Worm (Caenorhabditis elegans) whole organism, L1 larva: ENCODE data around the gene C28F5.1.
A peak's percentile ranks its signal among the peaks of the same experiment; 100 is the strongest.

ENCODE experiments used
- C04F5.9 ChIP-seq: sonication (generic microtip); optimal IDR thresholded peaks from 2 replicates; lab custom pipeline; 2016; ENCODE audit warnings: missing genetic modification characterization, missing compliant biosample characterization
- Y116A8C.19 ChIP-seq: sonication (generic microtip); optimal IDR thresholded peaks from 2 replicates; lab custom pipeline; 2016; ENCODE audit warnings: missing compliant biosample characterization, missing genetic modification characterization, borderline replicate concordance
- ama-1 ChIP-seq: fragments of 150-350 bp; optimal IDR thresholded peaks from 2 replicates; lab custom pipeline; 2014
- blmp-1 ChIP-seq: fragments of 150-350 bp; optimal IDR thresholded peaks from 2 replicates; lab custom pipeline; 2014; ENCODE audit warnings: missing biosample characterization, missing genetic modification characterization
- ceh-82 ChIP-seq, 3 experiments: fragments of 150-350 bp in 1 of 3; sonication (generic microtip) in 2 of 3; optimal IDR thresholded peaks; 2 replicates each; lab custom pipeline; 2014 to 2017; ENCODE audit warnings: missing biosample characterization in 3 of 3, missing genetic modification characterization in 3 of 3
- dsc-1 ChIP-seq: sonication (generic microtip); optimal IDR thresholded peaks from 2 replicates; lab custom pipeline; 2016; ENCODE audit warnings: mild to moderate bottlenecking, missing genetic modification characterization, missing compliant biosample characterization
- efl-1 ChIP-seq, 4 experiments: fragments of 150-350 bp; optimal IDR thresholded peaks in 3 of 4; peaks in 1 of 4; 1 replicate in 1 of 4; 2 replicates in 3 of 4; lab custom pipeline; 2014; ENCODE audit warnings: missing biosample characterization in 2 of 4, missing genetic modification characterization in 2 of 4, missing genetic modification reagents in 2 of 4
- egl-13 ChIP-seq: sonication (generic microtip); optimal IDR thresholded peaks from 2 replicates; lab custom pipeline; 2016; ENCODE audit warnings: missing genotype, missing genetic modification reagents, missing genetic modification characterization, missing compliant biosample characterization
- elt-2 ChIP-seq: sonication (generic microtip); optimal IDR thresholded peaks from 2 replicates; lab custom pipeline; 2016; ENCODE audit warnings: missing genetic modification characterization, mild to moderate bottlenecking, inconsistent platforms, missing compliant biosample characterization, missing genetic modification reagents
- elt-3 ChIP-seq, 6 experiments: fragments of 150-350 bp in 1 of 6; sonication (generic microtip); optimal IDR thresholded peaks; 2 replicates each; lab custom pipeline; 2017 to 2018; ENCODE audit warnings: missing biosample characterization in 6 of 6, missing genetic modification characterization in 6 of 6, inconsistent platforms in 1 of 6
- fkh-8 ChIP-seq: sonication (generic microtip); optimal IDR thresholded peaks from 2 replicates; lab custom pipeline; 2016; ENCODE audit warnings: mild to moderate bottlenecking, missing genetic modification characterization, missing compliant biosample characterization
- fos-1 ChIP-seq: fragments of 150-350 bp; optimal IDR thresholded peaks from 2 replicates; lab custom pipeline; 2014; ENCODE audit warnings: missing biosample characterization, missing genetic modification characterization
- hlh-17 ChIP-seq: fragments of 200-800 bp; sonication (Bioruptor generic); optimal IDR thresholded peaks from 2 replicates; lab custom pipeline; 2018; ENCODE audit warnings: missing genetic modification characterization, mild to moderate bottlenecking, missing compliant biosample characterization, moderate library complexity, borderline replicate concordance
- hpl-2 ChIP-seq: fragments of 150-350 bp; optimal IDR thresholded peaks from 2 replicates; lab custom pipeline; 2014; ENCODE audit warnings: missing biosample characterization, missing genetic modification reagents, missing genetic modification characterization
- lin-13 ChIP-seq: fragments of 150-350 bp; optimal IDR thresholded peaks from 2 replicates; lab custom pipeline; 2014; ENCODE audit warnings: missing biosample characterization, missing genetic modification reagents, missing genetic modification characterization
- lin-14 ChIP-seq: fragments of 200-800 bp; sonication (Bioruptor generic); optimal IDR thresholded peaks from 2 replicates; lab custom pipeline; 2018; ENCODE audit warnings: mild to moderate bottlenecking, missing genetic modification characterization, moderate library complexity, missing compliant biosample characterization
- lin-15B ChIP-seq: fragments of 150-350 bp; sonication (generic microtip); optimal IDR thresholded peaks from 3 replicates; lab custom pipeline; 2014; ENCODE audit warnings: missing biosample characterization, missing genetic modification characterization
- lin-35 ChIP-seq, 2 experiments: fragments of 150-350 bp; optimal IDR thresholded peaks; 2 replicates each; lab custom pipeline; 2014; ENCODE audit warnings: missing biosample characterization in 2 of 2, missing genetic modification characterization in 2 of 2, missing genetic modification reagents in 2 of 2
- lir-3 ChIP-seq: sonication (generic microtip); optimal IDR thresholded peaks from 2 replicates; lab custom pipeline; 2016; ENCODE audit warnings: mild to moderate bottlenecking, missing genetic modification characterization, moderate library complexity, missing compliant biosample characterization; ENCODE audit not compliant: poor library complexity
- lsy-2 ChIP-seq, 2 experiments: fragments of 150-350 bp; optimal IDR thresholded peaks; 2 replicates each; lab custom pipeline; 2014; ENCODE audit warnings: missing biosample characterization in 2 of 2, missing genetic modification characterization in 2 of 2
- mab-9 ChIP-seq: fragments of 200-800 bp; sonication (Bioruptor generic); IDR thresholded peaks from 2 replicates; pipeline ENCODE4 v1.3.6; 2022; ENCODE audit warnings: missing genetic modification reagents, missing genetic modification characterization, missing compliant biosample characterization
- nhr-11 ChIP-seq: fragments of 150-350 bp; optimal IDR thresholded peaks from 2 replicates; lab custom pipeline; 2014; ENCODE audit warnings: missing biosample characterization, missing genetic modification characterization
- nhr-12 ChIP-seq: sonication (generic microtip); optimal IDR thresholded peaks from 2 replicates; lab custom pipeline; 2017; ENCODE audit warnings: missing biosample characterization, missing genetic modification characterization
- nhr-237 ChIP-seq: fragments of 150-350 bp; optimal IDR thresholded peaks from 2 replicates; lab custom pipeline; 2014; ENCODE audit warnings: missing biosample characterization, missing genetic modification characterization
- nhr-47 ChIP-seq: sonication (generic microtip); optimal IDR thresholded peaks from 2 replicates; lab custom pipeline; 2016; ENCODE audit warnings: mild to moderate bottlenecking, missing genetic modification characterization, moderate library complexity, missing compliant biosample characterization
- pag-3 ChIP-seq: sonication (generic microtip); optimal IDR thresholded peaks from 2 replicates; lab custom pipeline; 2017; ENCODE audit warnings: missing genetic modification characterization, mild to moderate bottlenecking, missing compliant biosample characterization, antibody characterized with exemption, borderline replicate concordance; ENCODE audit not compliant: insufficient read depth
- rnt-1 ChIP-seq: sonication (generic microtip); optimal IDR thresholded peaks from 2 replicates; lab custom pipeline; 2016; ENCODE audit warnings: mild to moderate bottlenecking, missing genetic modification characterization, moderate library complexity, missing compliant biosample characterization
- snu-23 ChIP-seq: sonication (generic microtip); optimal IDR thresholded peaks from 2 replicates; lab custom pipeline; 2016; ENCODE audit warnings: missing genetic modification characterization, missing compliant biosample characterization
- sox-4 ChIP-seq: sonication (generic microtip); optimal IDR thresholded peaks from 2 replicates; lab custom pipeline; 2016; ENCODE audit warnings: missing genetic modification characterization, missing compliant biosample characterization
- sptf-1 ChIP-seq: fragments of 150-350 bp; optimal IDR thresholded peaks from 2 replicates; lab custom pipeline; 2014; ENCODE audit warnings: missing biosample characterization, missing genetic modification characterization
- tbx-2 ChIP-seq: sonication (generic microtip); optimal IDR thresholded peaks from 2 replicates; lab custom pipeline; 2016; ENCODE audit warnings: missing genetic modification characterization, missing compliant biosample characterization
- unc-130 ChIP-seq: fragments of 150-350 bp; optimal IDR thresholded peaks from 2 replicates; lab custom pipeline; 2017; ENCODE audit warnings: missing biosample characterization, missing genetic modification characterization, inconsistent platforms
- unc-30 ChIP-seq: sonication (generic microtip); optimal IDR thresholded peaks from 2 replicates; lab custom pipeline; 2017; ENCODE audit warnings: missing biosample characterization, missing genetic modification characterization
- ztf-4 ChIP-seq: fragments of 150-350 bp; optimal IDR thresholded peaks from 2 replicates; lab custom pipeline; 2014; ENCODE audit warnings: missing biosample characterization, missing genetic modification characterization

Gene C28F5.1

ce11 chrII:7537603-7538230 is 32.6 kb downstream of the C28F5.1 start, which contains the start of gene nfi-1 (continued):
- TF ChIP-seq lin-13, result no peak
- TF ChIP-seq efl-1 (optimal IDR thresholded peaks at IDR 0.05; lab: Kevin White, UChicago), result peak; percentile 44 to 80
- TF ChIP-seq efl-1 (GFP tag; optimal IDR thresholded peaks at IDR 0.05 in 1 of 2; lab: Kevin White, UChicago), result peak; percentile 82 to 97
- TF ChIP-seq elt-3 (tag; optimal IDR thresholded peaks at IDR 0.05; lab: Kevin White, UChicago), result peak in 1 of 6 experiments; percentile 50
- peak; percentile 74 to 88 for TF ChIP-seq lin-35 (GFP tag; optimal IDR thresholded peaks at IDR 0.05; lab: Kevin White, UChicago)
- TF ChIP-seq rnt-1 (tag; lab: Kevin White, UChicago), result peak; percentile 72
- no peak for TF ChIP-seq fkh-8
- TF ChIP-seq lir-3 (tag; lab: Kevin White, UChicago), result peak; percentile 67
- TF ChIP-seq tbx-2 (tag; lab: Kevin White, UChicago), result peak; percentile 53
- TF ChIP-seq blmp-1, result peak; percentile 65
- TF ChIP-seq nhr-12, result no peak
- no peak for TF ChIP-seq hpl-2 (GFP tag; lab: Kevin White, UChicago)
- TF ChIP-seq unc-30 (tag; lab: Kevin White, UChicago), result no peak
- TF ChIP-seq snu-23 (GFP tag; lab: Kevin White, UChicago), result peak; percentile 60
- no peak for TF ChIP-seq ztf-4 (tag; lab: Kevin White, UChicago)
- TF ChIP-seq lin-15B (tag; lab: Kevin White, UChicago), result peak; percentile 67
- peak; percentile 75 to 97 for TF ChIP-seq lsy-2 (tag; optimal IDR thresholded peaks at IDR 0.05; lab: Kevin White, UChicago)
- TF ChIP-seq unc-130 (tag; lab: Kevin White, UChicago), result peak; percentile 55
- TF ChIP-seq, all 84 proteins: peak for 26

DNA sequence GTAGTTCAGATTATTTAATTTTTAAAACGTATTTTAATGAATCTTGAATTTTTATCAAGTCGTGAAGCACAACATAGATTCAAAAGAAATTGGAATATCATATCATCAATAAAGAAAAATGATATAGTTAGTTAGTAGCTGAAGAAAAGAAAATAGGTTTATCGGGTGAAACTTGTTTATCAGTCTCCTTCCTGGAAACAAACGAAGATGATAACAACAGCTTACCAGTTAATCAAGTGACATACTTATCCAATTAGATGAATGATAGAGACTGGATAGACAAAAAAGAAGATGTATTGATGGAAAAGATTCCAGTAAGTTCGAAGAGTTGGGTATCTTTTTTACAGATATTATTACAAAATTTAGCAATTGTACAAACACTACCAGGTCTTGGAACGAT is 37.8 kb downstream of the C28F5.1 start:
- no peak for TF ChIP-seq snu-23 (GFP tag; lab: Kevin White, UChicago)
- TF ChIP-seq blmp-1, result peak; percentile 58

DNA sequence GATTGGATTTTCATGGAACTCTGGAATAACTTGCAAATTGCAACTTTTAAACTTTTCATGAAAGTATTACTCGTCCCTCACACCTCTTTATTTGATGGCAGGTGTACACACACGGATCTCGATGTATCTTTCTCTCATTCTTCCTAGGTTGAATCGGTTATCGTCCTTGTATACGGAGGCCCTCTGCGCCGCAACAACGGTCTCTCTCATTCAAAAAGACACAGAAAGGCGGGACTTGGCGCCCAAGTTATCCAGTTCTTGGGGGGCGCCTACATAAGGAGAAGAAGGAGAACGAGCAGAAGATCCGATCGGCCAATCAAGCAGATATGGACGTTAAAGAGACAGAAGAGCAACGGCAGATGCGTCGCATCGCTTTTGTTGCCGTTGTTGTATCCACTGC is 38.7 kb downstream of the C28F5.1 start, which contains the start of gene rol-8:
Gene rol-8, plus strand, starts transcription at position 301 of the 400 bp plus-strand sequence.
- TF ChIP-seq fkh-8 (no peak), ceh-82 (tag; optimal IDR thresholded peaks at IDR 0.05; lab: Kevin White, UChicago) (no peak), blmp-1 (peak; percentile 9)

- no peak for TF ChIP-seq mab-9
- TF ChIP-seq sptf-1 (tag; lab: Kevin White, UChicago), result no peak
- no peak for TF ChIP-seq hlh-17
- no peak for TF ChIP-seq egl-13 (tag; lab: Kevin White, UChicago)
- no peak for TF ChIP-seq Y116A8C.19 (tag; lab: Kevin White, UChicago)
These were observed 39.7 kb downstream of the C28F5.1 start for ce11 chrII:7544782-7545181.

ce11 chrII:7545364-7545763 is 40.3 kb downstream of the C28F5.1 start:
- peak; percentile 85 for TF ChIP-seq ama-1
- TF ChIP-seq blmp-1, result peak; percentile 97
- TF ChIP-seq ztf-4 (tag; lab: Kevin White, UChicago), result peak; percentile 17
- no peak for TF ChIP-seq sox-4 (tag; lab: Kevin White, UChicago)
- no peak for TF ChIP-seq elt-2 (tag; lab: Kevin White, UChicago)
- no peak for TF ChIP-seq nhr-47

- TF ChIP-seq pag-3 (tag; lab: Kevin White, UChicago), result no peak
- no peak for TF ChIP-seq ama-1
- no peak for TF ChIP-seq nhr-11 (tag; lab: Kevin White, UChicago)
- TF ChIP-seq mab-9, result no peak
- no peak for TF ChIP-seq fos-1 (tag; lab: Kevin White, UChicago)
- TF ChIP-seq C04F5.9, result no peak
- no peak for TF ChIP-seq dsc-1 (tag; lab: Kevin White, UChicago)
- no peak for TF ChIP-seq tbx-2 (tag; lab: Kevin White, UChicago)
- TF ChIP-seq lin-14 (GFP tag; lab: Kevin White, UChicago), result no peak
- TF ChIP-seq nhr-237 (tag; lab: Kevin White, UChicago), result no peak
These were observed 42.2 kb downstream of the C28F5.1 start for ce11 chrII:7547269-7547668.
